Fruit fly (Drosophila melanogaster) whole organism, embryonic: ENCODE data around the gene CG6231.

Experiments used
- Adf1 ChIP-seq: fragments of 200-800 bp; sonication (Bioruptor generic); IDR thresholded peaks from 2 replicates; pipeline ENCODE4 v1.3.6; 2022; ENCODE audit warnings: missing biosample characterization, missing genetic modification characterization
- B-H2 ChIP-seq: fragments of 200-800 bp; sonication (Bioruptor generic); optimal IDR thresholded peaks from 2 replicates; lab custom pipeline; 2018; ENCODE audit warnings: missing biosample characterization, mild to moderate bottlenecking, missing genetic modification characterization
- Bgb ChIP-seq: fragments of 200-800 bp; sonication (Bioruptor generic); IDR thresholded peaks from 2 replicates; pipeline ENCODE4 v1.3.6; 2022; ENCODE audit warnings: missing biosample characterization, missing genetic modification characterization; ENCODE audit not compliant: partially characterized antibody
- CG10267 ChIP-seq: fragments of 200-800 bp; sonication (Bioruptor generic); optimal IDR thresholded peaks from 2 replicates; lab custom pipeline; 2018; ENCODE audit warnings: missing biosample characterization, mild to moderate bottlenecking, missing genetic modification characterization, moderate library complexity
- CG11456 ChIP-seq: fragments of 200-800 bp; sonication (Bioruptor generic); IDR thresholded peaks from 3 replicates; pipeline ENCODE4 v1.3.6; 2022; ENCODE audit warnings: missing biosample characterization, missing genetic modification characterization
- CG12071 ChIP-seq: fragments of 200-800 bp; sonication (Bioruptor generic); optimal IDR thresholded peaks from 3 replicates; lab custom pipeline; 2018; ENCODE audit warnings: missing biosample characterization, mild to moderate bottlenecking, missing genetic modification characterization
- CG12769 ChIP-seq: fragments of 200-800 bp; sonication (Bioruptor generic); optimal IDR thresholded peaks from 2 replicates; lab custom pipeline; 2019; ENCODE audit warnings: missing biosample characterization, mild to moderate bottlenecking, missing genetic modification characterization, moderate library complexity
- CG13624 ChIP-seq: fragments of 200-800 bp; sonication (Bioruptor generic); optimal IDR thresholded peaks from 2 replicates; lab custom pipeline; 2016; ENCODE audit warnings: missing biosample characterization, missing genetic modification characterization
- CG15269 ChIP-seq: fragments of 200-800 bp; sonication (Bioruptor generic); optimal IDR thresholded peaks from 2 replicates; lab custom pipeline; 2018; ENCODE audit warnings: missing biosample characterization, mild to moderate bottlenecking, missing genetic modification characterization, moderate library complexity
- CG15514 ChIP-seq: fragments of 200-800 bp; sonication (Bioruptor generic); optimal IDR thresholded peaks from 3 replicates; lab custom pipeline; 2017; ENCODE audit warnings: missing biosample characterization, missing genetic modification characterization, mild to moderate bottlenecking, moderate library complexity, missing genetic modification reagents
- CG1602 ChIP-seq: fragments of 200-800 bp; sonication (Bioruptor generic); optimal IDR thresholded peaks from 3 replicates; lab custom pipeline; 2016; ENCODE audit warnings: missing biosample characterization, missing genetic modification characterization
- CG18619 ChIP-seq: fragments of 200-800 bp; sonication (Bioruptor generic); optimal IDR thresholded peaks from 3 replicates; lab custom pipeline; 2017; ENCODE audit warnings: missing biosample characterization, mild to moderate bottlenecking, missing genetic modification characterization
- CG34422 ChIP-seq: fragments of 200-800 bp; sonication (Bioruptor generic); IDR thresholded peaks from 3 replicates; pipeline ENCODE4 v1.3.6; 2022; ENCODE audit warnings: missing biosample characterization, missing genetic modification characterization
- CG5180 ChIP-seq: fragments of 200-800 bp; sonication (Bioruptor generic); optimal IDR thresholded peaks from 3 replicates; lab custom pipeline; 2017; ENCODE audit warnings: missing biosample characterization, missing genetic modification characterization, mild to moderate bottlenecking, moderate library complexity, missing genetic modification reagents
- CG6654 ChIP-seq: fragments of 200-800 bp; sonication (Bioruptor generic); optimal IDR thresholded peaks from 2 replicates; lab custom pipeline; 2017; ENCODE audit warnings: missing biosample characterization, mild to moderate bottlenecking, missing genetic modification characterization
- CG7745 ChIP-seq: fragments of 200-800 bp; sonication (Bioruptor generic); optimal IDR thresholded peaks from 2 replicates; lab custom pipeline; 2018; ENCODE audit warnings: missing biosample characterization, mild to moderate bottlenecking, missing genetic modification characterization, moderate library complexity
- CTCF ChIP-seq: fragments of 200-800 bp; sonication (Bioruptor generic); optimal IDR thresholded peaks from 2 replicates; lab custom pipeline; 2017; ENCODE audit warnings: missing biosample characterization, mild to moderate bottlenecking, missing genetic modification characterization, moderate library complexity
- Dbx ChIP-seq: fragments of 200-800 bp; sonication (Bioruptor generic); IDR thresholded peaks from 3 replicates; pipeline ENCODE4 v1.3.6; 2022; ENCODE audit warnings: missing biosample characterization, missing genetic modification characterization
- Eip74EF ChIP-seq, 2 experiments: fragments of 200-800 bp in 1 of 2; fragments of >200 bp in 1 of 2; sonication (Bioruptor generic) in 1 of 2; optimal IDR thresholded peaks; 2 replicates each; lab custom pipeline; 2017 to 2019; ENCODE audit warnings: missing biosample characterization in 2 of 2, missing genetic modification characterization in 2 of 2, mild to moderate bottlenecking in 1 of 2, moderate library complexity in 1 of 2
- MBD-R2 ChIP-seq: fragments of 200-800 bp; sonication (Bioruptor generic); IDR thresholded peaks from 2 replicates; pipeline ENCODE4 v1.3.6; 2022; ENCODE audit warnings: missing biosample characterization, missing genetic modification characterization
- Mad ChIP-seq: fragments of 200-800 bp; sonication (Bioruptor generic); optimal IDR thresholded peaks from 2 replicates; lab custom pipeline; 2016; ENCODE audit warnings: missing biosample characterization, missing genetic modification characterization
- NFAT ChIP-seq: fragments of 200-800 bp; sonication (Bioruptor generic); IDR thresholded peaks from 2 replicates; pipeline ENCODE4 v1.3.6; 2022; ENCODE audit warnings: missing biosample characterization, missing genetic modification characterization
- Nf-YB ChIP-seq: fragments of 200-800 bp; sonication (Bioruptor generic); optimal IDR thresholded peaks from 3 replicates; lab custom pipeline; 2019; ENCODE audit warnings: missing biosample characterization, mild to moderate bottlenecking, missing genetic modification characterization, moderate library complexity
- Optix ChIP-seq: fragments of 200-800 bp; sonication (Bioruptor generic); IDR thresholded peaks from 3 replicates; pipeline ENCODE4 v1.3.6; 2022; ENCODE audit warnings: missing biosample characterization, missing genetic modification characterization
- Pdp1 ChIP-seq, 2 experiments: fragments of 200-800 bp; sonication (Bioruptor generic); optimal IDR thresholded peaks; 3 replicates each; lab custom pipeline; 2016; ENCODE audit warnings: missing biosample characterization in 2 of 2, missing genetic modification characterization in 2 of 2, mild to moderate bottlenecking in 1 of 2, moderate library complexity in 1 of 2
- abd-A ChIP-seq: fragments of 200-800 bp; sonication (Bioruptor generic); optimal IDR thresholded peaks from 3 replicates; lab custom pipeline; 2019; ENCODE audit warnings: missing biosample characterization, mild to moderate bottlenecking, missing genetic modification characterization, moderate library complexity
- ase ChIP-seq: fragments of 200-800 bp; sonication (Bioruptor generic); IDR thresholded peaks from 3 replicates; pipeline ENCODE4 v1.3.6; 2022; ENCODE audit warnings: missing biosample characterization, missing genetic modification characterization
- bbx ChIP-seq: fragments of 200-800 bp; sonication (Bioruptor generic); IDR thresholded peaks from 2 replicates; pipeline ENCODE4 v1.3.6; 2022; ENCODE audit warnings: missing biosample characterization, missing genetic modification characterization; ENCODE audit not compliant: partially characterized antibody
- bcd ChIP-seq: fragments of 200-800 bp; sonication (Bioruptor generic); optimal IDR thresholded peaks from 2 replicates; lab custom pipeline; 2017; ENCODE audit warnings: missing biosample characterization, mild to moderate bottlenecking, missing genetic modification characterization
- cas ChIP-seq: fragments of 200-800 bp; sonication (Bioruptor generic); IDR thresholded peaks from 2 replicates; pipeline ENCODE4 v1.3.6; 2022; ENCODE audit warnings: missing biosample characterization, missing genetic modification characterization
- chinmo ChIP-seq: fragments of 200-800 bp; sonication (Bioruptor generic); IDR thresholded peaks from 4 replicates; pipeline ENCODE4 v1.3.6; 2022; ENCODE audit warnings: missing biosample characterization, missing genetic modification characterization; ENCODE audit not compliant: partially characterized antibody
- corto ChIP-seq: fragments of 200-800 bp; sonication (Bioruptor generic); optimal IDR thresholded peaks from 2 replicates; lab custom pipeline; 2016; ENCODE audit warnings: missing biosample characterization, mild to moderate bottlenecking, missing genetic modification characterization, moderate library complexity
- croc ChIP-seq: fragments of 200-800 bp; sonication (Bioruptor generic); conservative IDR thresholded peaks from 3 replicates; pipeline ENCODE4 v1.3.6; 2022; ENCODE audit warnings: missing biosample characterization, missing genetic modification characterization
- crp ChIP-seq, 2 experiments: fragments of 200-800 bp; sonication (Bioruptor generic); optimal IDR thresholded peaks; 2 replicates in 1 of 2; 3 replicates in 1 of 2; lab custom pipeline; 2017; ENCODE audit warnings: missing biosample characterization in 2 of 2, missing genetic modification characterization in 2 of 2, mild to moderate bottlenecking in 1 of 2, moderate library complexity in 1 of 2
- dysf ChIP-seq: fragments of 200-800 bp; sonication (Bioruptor generic); IDR thresholded peaks from 3 replicates; pipeline ENCODE4 v1.3.6; 2022; ENCODE audit warnings: missing biosample characterization, missing genetic modification characterization
- eyg ChIP-seq: fragments of 200-800 bp; sonication (Bioruptor generic); optimal IDR thresholded peaks from 3 replicates; lab custom pipeline; 2016; ENCODE audit warnings: missing biosample characterization, missing genetic modification characterization
- fd96Cb ChIP-seq: fragments of 200-800 bp; sonication (Bioruptor generic); optimal IDR thresholded peaks from 2 replicates; lab custom pipeline; 2018; ENCODE audit warnings: missing biosample characterization, mild to moderate bottlenecking, missing genetic modification characterization, moderate library complexity
- ftz-f1 ChIP-seq: fragments of 200-800 bp; sonication (Bioruptor generic); optimal IDR thresholded peaks from 2 replicates; lab custom pipeline; 2016; ENCODE audit warnings: missing biosample characterization, missing genetic modification characterization
- fu2 ChIP-seq: fragments of 200-800 bp; sonication (Bioruptor generic); optimal IDR thresholded peaks from 2 replicates; lab custom pipeline; 2016; ENCODE audit warnings: missing biosample characterization, missing genetic modification characterization
- her ChIP-seq: fragments of 200-800 bp; sonication (Bioruptor generic); optimal IDR thresholded peaks from 2 replicates; lab custom pipeline; 2016; ENCODE audit warnings: missing biosample characterization, missing genetic modification characterization
- insv ChIP-seq, 2 experiments: fragments of 200-800 bp; sonication (Bioruptor generic); optimal IDR thresholded peaks; 3 replicates each; lab custom pipeline; 2016 to 2018; ENCODE audit warnings: missing biosample characterization in 2 of 2, missing genetic modification characterization in 2 of 2
- lola ChIP-seq, 3 experiments: fragments of >200 bp in 2 of 3; fragments of 200-800 bp in 1 of 3; sonication (Bioruptor generic) in 1 of 3; optimal IDR thresholded peaks; 2 replicates each; lab custom pipeline; 2017 to 2019; ENCODE audit warnings: missing biosample characterization in 3 of 3, missing genetic modification characterization in 3 of 3, mild to moderate bottlenecking in 1 of 3, moderate library complexity in 1 of 3
- lov ChIP-seq, 2 experiments: fragments of 200-800 bp in 1 of 2; fragments of >200 bp in 1 of 2; sonication (Bioruptor generic) in 1 of 2; IDR thresholded peaks in 1 of 2; optimal IDR thresholded peaks in 1 of 2; 2 replicates in 1 of 2; 3 replicates in 1 of 2; pipeline versions ENCODE4 v1.3.6 to Lab custom; 2017 to 2022; ENCODE audit warnings: missing biosample characterization in 1 of 2, missing genetic modification characterization in 1 of 2
- otp ChIP-seq: fragments of 200-800 bp; sonication (Bioruptor generic); IDR thresholded peaks from 3 replicates; pipeline ENCODE4, ENCODE4 v1.3.6; 2022; ENCODE audit warnings: missing biosample characterization, missing genetic modification characterization
- pan ChIP-seq, 4 experiments: fragments of >200 bp in 3 of 4; fragments of 200-800 bp in 1 of 4; sonication (Bioruptor generic) in 1 of 4; optimal IDR thresholded peaks in 3 of 4; IDR thresholded peaks in 1 of 4; 2 replicates each; pipeline versions ENCODE4 v1.3.6 to Lab custom; 2017 to 2022; ENCODE audit warnings: missing biosample characterization in 2 of 4, missing genetic modification characterization in 2 of 4, mixed read lengths in 1 of 4
- sob ChIP-seq: fragments of 200-800 bp; sonication (Bioruptor generic); IDR thresholded peaks from 2 replicates; pipeline ENCODE4 v1.3.6; 2022; ENCODE audit warnings: missing biosample characterization, missing genetic modification characterization
- sqz ChIP-seq: fragments of 200-800 bp; sonication (Bioruptor generic); optimal IDR thresholded peaks from 3 replicates; lab custom pipeline; 2018; ENCODE audit warnings: missing biosample characterization, mild to moderate bottlenecking, missing genetic modification characterization
- ttk ChIP-seq: fragments of 200-800 bp; sonication (Bioruptor generic); IDR thresholded peaks from 2 replicates; pipeline ENCODE4 v2.1.2; 2022; ENCODE audit warnings: missing biosample characterization, missing genetic modification characterization

The CG6231 gene

DNA sequence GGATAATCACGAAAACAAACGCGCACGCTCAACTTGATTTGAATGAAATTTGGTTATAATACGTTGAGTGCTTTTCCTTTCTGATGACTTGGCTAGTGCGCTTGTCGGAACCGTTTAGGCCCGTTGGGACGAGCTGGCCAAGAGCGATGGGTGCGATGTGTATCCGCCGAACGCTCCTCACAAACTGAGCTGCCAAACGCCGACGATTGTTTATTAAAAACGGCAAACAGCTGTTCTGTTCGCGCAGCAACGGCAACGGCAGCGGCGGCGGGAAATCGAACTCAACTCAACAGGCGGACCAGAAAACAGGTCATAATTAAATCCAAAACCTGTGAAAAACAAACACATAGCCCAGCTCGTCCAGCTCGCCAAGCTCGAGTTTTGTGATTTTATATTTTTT, 11.6 kb downstream of the CG6231 start (continued):
- TF ChIP-seq Bgb (GFP tag; lab: Robert Waterston, UW) (peak; percentile 46; the same call in 1 of the 2 replicates), corto (GFP tag; lab: Kevin White, UChicago) (no peak), Eip74EF (GFP tag; optimal IDR thresholded peaks at IDR 0.05; lab: Kevin White, UChicago) (peak in 1 of 2 experiments; percentile 40), dysf (GFP tag; lab: Robert Waterston, UW) (peak; percentile 5; the same call in 1 of the 3 replicates), sqz (GFP tag; lab: Kevin White, UChicago) (no peak), her (peak; percentile 35), CG12769 (tag; lab: Kevin White, UChicago) (peak; percentile 89), fd96Cb (tag; lab: Kevin White, UChicago) (no peak), CTCF (GFP tag; lab: Kevin White, UChicago) (peak; percentile 10), bbx (GFP tag; lab: Robert Waterston, UW) (peak; percentile 32; the same call in 1 of the 2 replicates), crp (GFP tag; optimal IDR thresholded peaks at IDR 0.05; lab: Kevin White, UChicago) (peak in 1 of 2 experiments; percentile 69), Dbx (GFP tag; lab: Robert Waterston, UW) (peak; percentile 57; the same call in 1 of the 3 replicates), CG5180 (GFP tag; lab: Kevin White, UChicago) (peak; percentile 6), CG11456 (GFP tag; lab: Robert Waterston, UW) (0 out of 3 replicates have a peak, but pooled peaks have one; percentile 16), CG7745 (no peak), NFAT (0 out of 2 replicates have a peak, but pooled peaks have one; percentile 13), CG34422 (peak; percentile 74; the same call in 1 of the 3 replicates), chinmo (GFP tag; lab: Robert Waterston, UW) (peak; percentile 90; the same call in 3 of the 4 replicates), ttk (GFP tag; lab: Robert Waterston, UW) (no peak), pan (optimal IDR thresholded peaks at IDR 0.05; lab: Kevin White, UChicago) (no peak), pan (GFP tag; optimal IDR thresholded peaks at IDR 0.05 in 1 of 2, IDR thresholded peaks at IDR 0.05 in 1 of 2) (peak in 1 of 2 experiments; percentile 33), B-H2 (peak; percentile 53), CG10267 (no peak), ase (GFP tag; lab: Robert Waterston, UW) (no peak), CG13624 (GFP tag; lab: Kevin White, UChicago) (peak; percentile 21), Adf1 (GFP tag; lab: Robert Waterston, UW) (peak; percentile 63; the same call in 1 of the 2 replicates), Mad (GFP tag; lab: Kevin White, UChicago) (no peak), otp (GFP tag; lab: Robert Waterston, UW) (0 out of 3 replicates have a peak, but pooled peaks have one; percentile 13), Optix (GFP tag; lab: Robert Waterston, UW) (no peak), CG12071 (GFP tag; lab: Kevin White, UChicago) (no peak), CG1602 (GFP tag; lab: Kevin White, UChicago) (no peak), CG6654 (GFP tag; lab: Kevin White, UChicago) (no peak), ftz-f1 (GFP tag; lab: Kevin White, UChicago) (peak; percentile 42), bcd (GFP tag; lab: Kevin White, UChicago) (no peak), insv (GFP tag; optimal IDR thresholded peaks at IDR 0.05; lab: Kevin White, UChicago) (no peak), lov (optimal IDR thresholded peaks at IDR 0.05; lab: Kevin White, UChicago) (no peak), lov (GFP tag; IDR thresholded peaks at IDR 0.05; lab: Robert Waterston, UW) (no peak), abd-A (peak; percentile 78), sob (GFP tag; lab: Robert Waterston, UW) (peak; percentile 20; the same call in 1 of the 2 replicates), fu2 (no peak), Pdp1 (GFP tag; optimal IDR thresholded peaks at IDR 0.05; lab: Kevin White, UChicago) (peak in 1 of 2 experiments; percentile 13), CG15514 (peak; percentile 44), eyg (GFP tag; lab: Kevin White, UChicago) (peak; percentile 17), CG18619 (GFP tag; lab: Kevin White, UChicago) (peak; percentile 13), lola (GFP tag; optimal IDR thresholded peaks at IDR 0.05; lab: Kevin White, UChicago) (no peak), croc (no peak), cas (0 out of 2 replicates have a peak, but pooled peaks have one; percentile 9), Nf-YB (GFP tag; lab: Kevin White, UChicago) (no peak), MBD-R2 (GFP tag; lab: Robert Waterston, UW) (0 out of 2 replicates have a peak, but pooled peaks have one; percentile 12), CG15269 (tag; lab: Kevin White, UChicago) (peak; percentile 38)
